Fruit fly (Drosophila melanogaster) whole organism, prepupa: ENCODE measurements around the gene Trl.

Source experiments
- Blimp-1 ChIP-seq: fragments of 200-800 bp; sonication (Bioruptor generic); optimal IDR thresholded peaks from 3 replicates; lab custom pipeline; 2017; ENCODE audit warnings: missing biosample characterization, missing genetic modification characterization, mild to moderate bottlenecking, moderate library complexity, missing genetic modification reagents
- CG10631 ChIP-seq: fragments of 200-800 bp; sonication (Bioruptor generic); optimal IDR thresholded peaks from 2 replicates; lab custom pipeline; 2016; ENCODE audit warnings: missing biosample characterization, missing genetic modification characterization
- CG10669 ChIP-seq: fragments of 200-800 bp; sonication (Bioruptor generic); optimal IDR thresholded peaks from 3 replicates; lab custom pipeline; 2018; ENCODE audit warnings: missing biosample characterization, mild to moderate bottlenecking, missing genetic modification characterization, moderate library complexity
- CG11294 ChIP-seq: fragments of 200-800 bp; sonication (Bioruptor generic); IDR thresholded peaks from 2 replicates; pipeline ENCODE4 v1.3.6; 2022; ENCODE audit warnings: missing biosample characterization, missing genetic modification characterization
- CG15336 ChIP-seq: fragments of 200-800 bp; sonication (Bioruptor generic); IDR thresholded peaks from 2 replicates; pipeline ENCODE4 v1.3.6; 2022; ENCODE audit warnings: missing biosample characterization, missing genetic modification characterization
- CG1621 ChIP-seq: fragments of 200-800 bp; sonication (Bioruptor generic); optimal IDR thresholded peaks from 3 replicates; lab custom pipeline; 2018; ENCODE audit warnings: missing biosample characterization, mild to moderate bottlenecking, missing genetic modification characterization
- CG3032 ChIP-seq: fragments of 200-800 bp; optimal IDR thresholded peaks from 2 replicates; lab custom pipeline; 2019; ENCODE audit warnings: missing biosample characterization, mild to moderate bottlenecking, missing genetic modification characterization, moderate library complexity
- CG31627 ChIP-seq: fragments of 200-800 bp; sonication (Bioruptor generic); optimal IDR thresholded peaks from 3 replicates; lab custom pipeline; 2016; ENCODE audit warnings: missing biosample characterization, missing genetic modification characterization
- CG32006 ChIP-seq: fragments of 200-800 bp; sonication (Bioruptor generic); optimal IDR thresholded peaks from 3 replicates; lab custom pipeline; 2017; ENCODE audit warnings: missing biosample characterization, mild to moderate bottlenecking, missing genetic modification characterization
- CG34406 ChIP-seq: fragments of 200-800 bp; sonication (Bioruptor generic); optimal IDR thresholded peaks from 3 replicates; lab custom pipeline; 2016; ENCODE audit warnings: missing biosample characterization, missing genetic modification characterization
- CG3919 ChIP-seq: fragments of 200-800 bp; sonication (Bioruptor generic); optimal IDR thresholded peaks from 3 replicates; lab custom pipeline; 2016; ENCODE audit warnings: missing biosample characterization, missing genetic modification characterization
- CG4318 ChIP-seq: fragments of 200-800 bp; sonication (Bioruptor generic); optimal IDR thresholded peaks from 3 replicates; lab custom pipeline; 2017; ENCODE audit warnings: missing biosample characterization, mild to moderate bottlenecking, missing genetic modification characterization
- CG6163 ChIP-seq: fragments of 200-800 bp; sonication (Bioruptor generic); IDR thresholded peaks from 3 replicates; pipeline ENCODE4 v1.3.6; 2022; ENCODE audit warnings: missing biosample characterization, missing genetic modification characterization
- CG6792 ChIP-seq: fragments of 200-800 bp; sonication (Bioruptor generic); optimal IDR thresholded peaks from 3 replicates; lab custom pipeline; 2016; ENCODE audit warnings: missing biosample characterization, missing genetic modification characterization
- CG6808 ChIP-seq: fragments of 200-800 bp; sonication (Bioruptor generic); optimal IDR thresholded peaks from 3 replicates; lab custom pipeline; 2017; ENCODE audit warnings: missing biosample characterization, missing genetic modification characterization, mild to moderate bottlenecking, moderate library complexity, missing genetic modification reagents
- CG6854 ChIP-seq: fragments of 200-800 bp; sonication (Bioruptor generic); optimal IDR thresholded peaks from 2 replicates; lab custom pipeline; 2017; ENCODE audit warnings: missing biosample characterization, mild to moderate bottlenecking, missing genetic modification characterization
- CG7368 ChIP-seq: fragments of 200-800 bp; sonication (Bioruptor generic); optimal IDR thresholded peaks from 3 replicates; lab custom pipeline; 2016; ENCODE audit warnings: missing biosample characterization, missing genetic modification characterization
- CG8119 ChIP-seq: fragments of 200-800 bp; sonication (Bioruptor generic); IDR thresholded peaks from 3 replicates; pipeline ENCODE4 v1.3.6; 2022; ENCODE audit warnings: missing biosample characterization, missing genetic modification characterization
- CG8632 ChIP-seq: fragments of 200-800 bp; sonication (Bioruptor generic); optimal IDR thresholded peaks from 3 replicates; lab custom pipeline; 2016; ENCODE audit warnings: missing biosample characterization, missing genetic modification characterization
- Eip75B ChIP-seq: fragments of 200-800 bp; sonication (Bioruptor generic); optimal IDR thresholded peaks from 3 replicates; lab custom pipeline; 2016; ENCODE audit warnings: missing biosample characterization, missing genetic modification characterization
- Eip93F ChIP-seq: fragments of 200-800 bp; sonication (Bioruptor generic); optimal IDR thresholded peaks from 2 replicates; lab custom pipeline; 2016; ENCODE audit warnings: missing biosample characterization, mild to moderate bottlenecking, missing genetic modification characterization
- Ets96B ChIP-seq: fragments of 200-800 bp; optimal IDR thresholded peaks from 2 replicates; lab custom pipeline; 2019; ENCODE audit warnings: missing biosample characterization, mild to moderate bottlenecking, missing genetic modification characterization, moderate library complexity
- Gug ChIP-seq: fragments of 200-800 bp; sonication (Bioruptor generic); IDR thresholded peaks from 2 replicates; pipeline ENCODE4 v1.3.6; 2022; ENCODE audit warnings: missing biosample characterization, missing genetic modification characterization
- Hr38 ChIP-seq: sonication (Bioruptor generic); optimal IDR thresholded peaks from 2 replicates; lab custom pipeline; 2016; ENCODE audit warnings: missing biosample characterization, missing genetic modification characterization
- Hr39 ChIP-seq: fragments of 200-800 bp; sonication (Bioruptor generic); optimal IDR thresholded peaks from 2 replicates; lab custom pipeline; 2016; ENCODE audit warnings: missing biosample characterization, missing genetic modification characterization
- Hr4 ChIP-seq: fragments of 200-800 bp; sonication (Bioruptor generic); optimal IDR thresholded peaks from 3 replicates; lab custom pipeline; 2016; ENCODE audit warnings: missing biosample characterization, missing genetic modification characterization
- Met ChIP-seq: fragments of 200-800 bp; sonication (Bioruptor generic); optimal IDR thresholded peaks from 3 replicates; lab custom pipeline; 2016; ENCODE audit warnings: missing biosample characterization, missing genetic modification characterization
- OdsH ChIP-seq: fragments of 200-800 bp; sonication (Bioruptor generic); optimal IDR thresholded peaks from 3 replicates; lab custom pipeline; 2016; ENCODE audit warnings: missing biosample characterization, missing genetic modification characterization
- Sox102F ChIP-seq: fragments of 200-800 bp; sonication (Bioruptor generic); optimal IDR thresholded peaks from 2 replicates; lab custom pipeline; 2016; ENCODE audit warnings: missing biosample characterization, mild to moderate bottlenecking, missing genetic modification characterization
- Sox14 ChIP-seq: fragments of 200-800 bp; sonication (Bioruptor generic); optimal IDR thresholded peaks from 3 replicates; lab custom pipeline; 2016; ENCODE audit warnings: missing biosample characterization, missing genetic modification characterization
- achi ChIP-seq: fragments of 200-800 bp; sonication (Bioruptor generic); optimal IDR thresholded peaks from 3 replicates; lab custom pipeline; 2016; ENCODE audit warnings: missing biosample characterization, missing genetic modification characterization
- acj6 ChIP-seq: fragments of 200-800 bp; sonication (Bioruptor generic); optimal IDR thresholded peaks from 3 replicates; lab custom pipeline; 2016; ENCODE audit warnings: missing biosample characterization, missing genetic modification characterization
- dac ChIP-seq: fragments of 200-800 bp; sonication (Bioruptor generic); optimal IDR thresholded peaks from 2 replicates; lab custom pipeline; 2017; ENCODE audit warnings: missing biosample characterization, mild to moderate bottlenecking, missing genetic modification characterization
- dsx ChIP-seq: fragments of 200-800 bp; optimal IDR thresholded peaks from 3 replicates; lab custom pipeline; 2019; ENCODE audit warnings: missing biosample characterization, mild to moderate bottlenecking, missing genetic modification characterization, moderate library complexity; ENCODE audit not compliant: poor library complexity, severe bottlenecking
- eg ChIP-seq: fragments of 200-800 bp; sonication (Bioruptor generic); IDR thresholded peaks from 3 replicates; pipeline ENCODE4 v1.3.6; 2022; ENCODE audit warnings: missing biosample characterization, missing genetic modification characterization
- fd59A ChIP-seq: fragments of 200-800 bp; sonication (Bioruptor generic); optimal IDR thresholded peaks from 2 replicates; lab custom pipeline; 2017; ENCODE audit warnings: missing biosample characterization, mild to moderate bottlenecking, missing genetic modification characterization, missing genetic modification reagents
- fd85E ChIP-seq: fragments of 200-800 bp; sonication (Bioruptor generic); optimal IDR thresholded peaks from 3 replicates; lab custom pipeline; 2016; ENCODE audit warnings: missing biosample characterization, missing genetic modification characterization
- lz ChIP-seq: fragments of 200-800 bp; sonication (Bioruptor generic); optimal IDR thresholded peaks from 3 replicates; lab custom pipeline; 2016; ENCODE audit warnings: missing biosample characterization, missing genetic modification characterization
- net ChIP-seq: fragments of 200-800 bp; sonication (Bioruptor generic); optimal IDR thresholded peaks from 3 replicates; lab custom pipeline; 2016; ENCODE audit warnings: missing biosample characterization, missing genetic modification characterization
- salr ChIP-seq, 2 experiments: fragments of 200-800 bp; sonication (Bioruptor generic); optimal IDR thresholded peaks; 3 replicates each; lab custom pipeline; 2016 to 2018; ENCODE audit warnings: missing biosample characterization in 2 of 2, missing genetic modification characterization in 2 of 2, mild to moderate bottlenecking in 1 of 2
- spab ChIP-seq: fragments of 200-800 bp; sonication (Bioruptor generic); optimal IDR thresholded peaks from 2 replicates; lab custom pipeline; 2017; ENCODE audit warnings: missing biosample characterization, mild to moderate bottlenecking, missing genetic modification characterization, missing genetic modification reagents
- ss ChIP-seq, 2 experiments: fragments of 200-800 bp; sonication (Bioruptor generic); optimal IDR thresholded peaks; 2 replicates in 1 of 2; 3 replicates in 1 of 2; lab custom pipeline; 2017 to 2018; ENCODE audit warnings: mild to moderate bottlenecking in 2 of 2, missing biosample characterization in 2 of 2, missing genetic modification characterization in 2 of 2, moderate library complexity in 1 of 2
- svp ChIP-seq: fragments of 200-800 bp; sonication (Bioruptor generic); peaks from one replicate; lab custom pipeline; 2016; ENCODE audit warnings: missing biosample characterization, missing genetic modification characterization
- topi ChIP-seq: fragments of 200-800 bp; sonication (Bioruptor generic); optimal IDR thresholded peaks from 3 replicates; lab custom pipeline; 2016; ENCODE audit warnings: missing biosample characterization, missing genetic modification characterization
- vri ChIP-seq: fragments of 200-800 bp; sonication (Bioruptor generic); optimal IDR thresholded peaks from 3 replicates; lab custom pipeline; 2016; ENCODE audit warnings: missing biosample characterization, mild to moderate bottlenecking, missing genetic modification characterization

Gene Trl

DNA sequence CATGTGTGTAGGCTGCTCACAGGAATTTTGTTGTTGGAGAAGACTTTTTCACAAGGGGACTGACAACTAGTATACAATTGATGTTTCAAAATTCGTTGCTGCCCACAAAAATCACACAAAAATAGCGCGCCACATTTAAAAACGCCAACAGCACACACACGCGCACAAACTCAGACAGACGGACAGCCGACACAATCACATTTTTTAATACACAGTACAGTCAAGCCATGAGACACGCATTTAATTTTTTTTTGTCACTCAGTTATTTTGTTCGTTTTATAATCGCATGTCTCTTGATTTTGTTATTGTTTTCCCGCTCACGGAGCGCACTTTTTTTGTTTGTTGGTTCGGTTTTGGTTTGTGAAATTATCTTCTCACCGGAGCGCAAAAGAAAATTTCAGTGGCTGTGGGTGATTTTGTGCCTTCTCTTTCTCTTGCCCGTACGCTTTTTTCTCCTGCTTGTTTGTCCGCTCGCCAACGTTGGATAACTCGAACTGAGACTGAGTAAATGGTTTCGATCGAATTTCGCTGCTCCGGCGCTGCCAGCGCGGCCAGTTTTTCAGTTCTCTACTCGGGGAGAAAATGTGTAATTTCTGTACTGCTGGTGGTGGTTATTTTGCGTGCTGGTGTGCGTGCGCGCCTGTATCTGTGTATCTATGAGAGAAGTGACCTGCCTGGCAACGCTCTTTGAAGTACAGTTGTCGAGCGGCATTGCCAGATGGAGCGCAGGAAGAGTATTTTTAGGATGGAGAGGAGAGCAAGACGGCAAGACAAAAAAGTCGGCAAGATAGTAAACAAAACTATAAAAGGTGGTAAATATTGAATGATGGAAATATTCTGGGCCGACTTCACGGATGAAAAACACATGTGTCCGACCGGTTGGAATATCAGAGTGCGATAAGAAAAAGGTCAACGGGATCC, 3.1 kb downstream of the Trl start, which contains the start of gene CG42507 (continued):
- TF ChIP-seq topi (GFP tag; lab: Kevin White, UChicago) (no peak), CG8119 (GFP tag; lab: Robert Waterston, UW) (peak; percentile 38; the same call in 2 of the 3 replicates), CG6163 (GFP tag; lab: Robert Waterston, UW) (peak; percentile 60; the same call in 2 of the 3 replicates), CG8632 (peak; percentile 5), eg (GFP tag; lab: Robert Waterston, UW) (no peak; the same call in 1 of the 3 replicates), net (GFP tag; lab: Kevin White, UChicago) (peak; percentile 46), CG10631 (GFP tag; lab: Kevin White, UChicago) (peak; percentile 17), Sox102F (GFP tag; lab: Kevin White, UChicago) (peak; percentile 16)

DNA sequence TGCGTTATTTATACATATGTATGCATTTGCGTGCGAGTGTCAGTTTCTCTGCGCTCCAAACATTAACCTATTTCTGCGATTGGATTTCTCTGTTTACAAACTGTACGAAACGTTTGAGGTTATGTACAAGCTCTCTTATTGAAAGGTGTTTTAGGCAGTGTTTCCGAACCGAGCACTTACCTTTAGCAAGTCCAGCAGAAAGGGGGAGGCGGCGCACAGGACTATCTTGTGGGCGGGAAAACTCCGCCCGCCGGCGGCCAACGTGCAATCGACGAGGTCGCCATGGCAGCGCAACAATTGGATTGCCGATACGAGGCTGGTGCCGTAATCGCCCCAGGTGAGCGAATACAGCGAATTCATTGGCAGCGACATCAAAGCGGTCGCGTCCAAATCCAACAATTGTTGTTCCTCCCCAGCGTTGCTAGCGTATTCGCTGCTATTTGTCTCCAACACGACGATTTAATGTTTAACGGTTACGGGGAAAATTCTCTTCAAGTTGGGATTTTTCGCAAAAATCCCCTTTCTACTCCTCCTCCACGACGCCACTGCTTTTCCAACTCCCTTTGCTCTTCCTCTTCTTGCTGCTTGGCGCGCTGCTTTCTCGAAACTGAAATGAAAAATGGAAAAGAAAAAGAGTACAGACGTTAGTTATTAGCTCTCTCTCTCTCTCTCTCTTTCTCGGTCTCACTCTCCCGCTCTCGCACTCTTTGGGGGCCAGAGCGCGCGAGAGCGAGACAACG, 4.0 kb downstream of the Trl start:
- TF ChIP-seq CG34406 (peak; percentile 89), CG8119 (GFP tag; lab: Robert Waterston, UW) (peak; percentile 95), vri (GFP tag; lab: Kevin White, UChicago) (peak; percentile 86), CG3032 (tag; lab: Kevin White, UChicago) (peak; percentile 85), CG6792 (GFP tag; lab: Kevin White, UChicago) (peak; percentile 88), dsx (GFP tag; lab: Kevin White, UChicago) (peak; percentile 64), CG8632 (peak; percentile 83), dac (peak; percentile 93), achi (GFP tag; lab: Kevin White, UChicago) (peak; percentile 90), eg (GFP tag; lab: Robert Waterston, UW) (peak; percentile 96), CG4318 (peak; percentile 93), Eip93F (GFP tag; lab: Kevin White, UChicago) (peak; percentile 2), fd59A (GFP tag; lab: Kevin White, UChicago) (peak; percentile 85), OdsH (GFP tag; lab: Kevin White, UChicago) (peak; percentile 93), CG3919 (peak; percentile 94), CG6854 (GFP tag; lab: Kevin White, UChicago) (peak; percentile 47), CG31627 (peak; percentile 94), lz (peak; percentile 92), Eip75B (GFP tag; lab: Kevin White, UChicago) (peak; percentile 91), CG32006 (GFP tag; lab: Kevin White, UChicago) (peak; percentile 95), CG6163 (GFP tag; lab: Robert Waterston, UW) (peak; percentile 96), CG10669 (peak; percentile 83), ss (GFP tag; optimal IDR thresholded peaks at IDR 0.05; lab: Kevin White, UChicago) (peak; percentile 33 to 74), CG11294 (GFP tag; lab: Robert Waterston, UW) (peak; percentile 95), CG15336 (GFP tag; lab: Robert Waterston, UW) (peak; percentile 94), Hr38 (peak; percentile 50), salr (GFP tag; optimal IDR thresholded peaks at IDR 0.05; lab: Kevin White, UChicago) (peak; percentile 79 to 90), CG1621 (tag; lab: Kevin White, UChicago) (peak; percentile 80), svp (GFP tag; lab: Kevin White, UChicago) (peak; percentile 95), Hr39 (GFP tag; lab: Kevin White, UChicago) (peak; percentile 94), CG7368 (GFP tag; lab: Kevin White, UChicago) (peak; percentile 91), Met (GFP tag; lab: Kevin White, UChicago) (peak; percentile 90), acj6 (GFP tag; lab: Kevin White, UChicago) (peak; percentile 89), Gug (GFP tag; lab: Robert Waterston, UW) (peak; percentile 92), Ets96B (peak; percentile 78), Blimp-1 (GFP tag; lab: Kevin White, UChicago) (peak; percentile 56), spab (GFP tag; lab: Kevin White, UChicago) (peak; percentile 68), CG6808 (peak; percentile 76), Hr4 (GFP tag; lab: Kevin White, UChicago) (peak; percentile 96), Sox14 (GFP tag; lab: Kevin White, UChicago) (peak; percentile 92), fd85E (peak; percentile 75), CG10631 (GFP tag; lab: Kevin White, UChicago) (peak; percentile 91)
